Worm (Caenorhabditis elegans) whole organism, midembryonic: ENCODE data around the gene Y66D12A.7.

Source experiments
- T22C8.4 ChIP-seq: fragments of 200-800 bp; sonication (Bioruptor generic); IDR thresholded peaks from 2 replicates; pipeline ENCODE4 v1.3.6; 2022; ENCODE audit warnings: missing genetic modification characterization, missing compliant biosample characterization
- cog-1 ChIP-seq: sonication (generic microtip); optimal IDR thresholded peaks from 2 replicates; lab custom pipeline; 2016; ENCODE audit warnings: missing genetic modification characterization, missing compliant biosample characterization
- flt-1 ChIP-seq: fragments of 200-800 bp; sonication (Bioruptor generic); IDR thresholded peaks from 2 replicates; pipeline ENCODE4 v1.3.6; 2022; ENCODE audit warnings: missing genetic modification characterization, missing compliant biosample characterization
- klf-2 ChIP-seq: fragments of 200-800 bp; sonication (Bioruptor generic); conservative IDR thresholded peaks from 2 replicates; pipeline ENCODE4 v1.3.6; 2022; ENCODE audit warnings: missing genetic modification reagents, missing genetic modification characterization, missing compliant biosample characterization
- med-1 ChIP-seq: sonication (generic microtip); optimal IDR thresholded peaks from 2 replicates; lab custom pipeline; 2017; ENCODE audit warnings: missing genetic modification characterization, mild to moderate bottlenecking, missing compliant biosample characterization, antibody characterized with exemption, missing genetic modification reagents; ENCODE audit not compliant: insufficient read depth
- ref-1 ChIP-seq: fragments of 200-800 bp; sonication (Bioruptor generic); conservative IDR thresholded peaks from 2 replicates; pipeline ENCODE4 v1.3.6; 2022; ENCODE audit warnings: missing genetic modification reagents, missing genetic modification characterization, missing compliant biosample characterization
- tab-1 ChIP-seq: fragments of 200-800 bp; sonication (Bioruptor generic); IDR thresholded peaks from 2 replicates; pipeline ENCODE4 v1.3.6; 2022; ENCODE audit warnings: missing genetic modification characterization, missing compliant biosample characterization
- ztf-23 ChIP-seq: fragments of 200-800 bp; sonication (Bioruptor generic); IDR thresholded peaks from 2 replicates; pipeline ENCODE4 v1.3.6; 2022; ENCODE audit warnings: missing genetic modification reagents, missing genetic modification characterization, missing compliant biosample characterization
- ztf-29 ChIP-seq: fragments of 200-800 bp; sonication (Bioruptor generic); IDR thresholded peaks from 2 replicates; pipeline ENCODE4 v1.3.6; 2022; ENCODE audit warnings: missing genetic modification reagents, missing genetic modification characterization, missing compliant biosample characterization

Y66D12A.7 gene

ce11 chrIII:11609568-11609967, 29.3 kb upstream of the Y66D12A.7 start, which contains the start of gene Y66D12A.30:
Gene Y66D12A.30, plus strand, starts transcription at chrIII:11609868.
- no peak for TF ChIP-seq ztf-29 (GFP tag; lab: Robert Waterston, UW)
- no peak for TF ChIP-seq cog-1
- TF ChIP-seq med-1: no peak
- no peak for TF ChIP-seq tab-1 (GFP tag; lab: Robert Waterston, UW)
- no peak for TF ChIP-seq ztf-23 (GFP tag; lab: Robert Waterston, UW)
- TF ChIP-seq flt-1 (GFP tag; lab: Robert Waterston, UW): no peak
- no peak for TF ChIP-seq T22C8.4 (GFP tag; lab: Robert Waterston, UW)
- TF ChIP-seq klf-2 (GFP tag; lab: Robert Waterston, UW): no peak
- TF ChIP-seq ref-1 (GFP tag; lab: Robert Waterston, UW): no peak

ce11 chrIII:11607870-11608269, 27.6 kb upstream of the Y66D12A.7 start, which contains the start of gene Y66D12A.1:
Gene Y66D12A.1, plus strand, starts transcription at chrIII:11608170.
- TF ChIP-seq ztf-23 (GFP tag; lab: Robert Waterston, UW) (no peak), T22C8.4 (GFP tag; lab: Robert Waterston, UW) (no peak), klf-2 (GFP tag; lab: Robert Waterston, UW) (no peak), ztf-29 (GFP tag; lab: Robert Waterston, UW) (no peak), med-1 (no peak), cog-1 (no peak)

- no peak for TF ChIP-seq ztf-29 (GFP tag; lab: Robert Waterston, UW)
- peak; percentile 77 for TF ChIP-seq T22C8.4 (GFP tag; lab: Robert Waterston, UW)
- no peak for TF ChIP-seq flt-1 (GFP tag; lab: Robert Waterston, UW)
Observed at ce11 chrIII:11592096-11592495, 11.8 kb upstream of the Y66D12A.7 start.

ce11 chrIII:11590255-11590654, 10.0 kb upstream of the Y66D12A.7 start:
- TF ChIP-seq ztf-23 (GFP tag; lab: Robert Waterston, UW) (no peak), cog-1 (no peak), flt-1 (GFP tag; lab: Robert Waterston, UW) (no peak), ref-1 (GFP tag; lab: Robert Waterston, UW) (no peak), ztf-29 (GFP tag; lab: Robert Waterston, UW) (no peak), med-1 (no peak), tab-1 (GFP tag; lab: Robert Waterston, UW) (no peak), T22C8.4 (GFP tag; lab: Robert Waterston, UW) (no peak), klf-2 (GFP tag; lab: Robert Waterston, UW) (no peak)

- TF ChIP-seq ztf-23 (GFP tag; lab: Robert Waterston, UW) (no peak), ztf-29 (GFP tag; lab: Robert Waterston, UW) (no peak), med-1 (no peak), flt-1 (GFP tag; lab: Robert Waterston, UW) (no peak), klf-2 (GFP tag; lab: Robert Waterston, UW) (no peak), T22C8.4 (GFP tag; lab: Robert Waterston, UW) (no peak), cog-1 (no peak), tab-1 (GFP tag; lab: Robert Waterston, UW) (no peak), ref-1 (GFP tag; lab: Robert Waterston, UW) (no peak)
Observed at ce11 chrIII:11589311-11589710, 9.0 kb upstream of the Y66D12A.7 start.

- TF ChIP-seq ztf-29 (GFP tag; lab: Robert Waterston, UW) (no peak), flt-1 (GFP tag; lab: Robert Waterston, UW) (no peak), klf-2 (GFP tag; lab: Robert Waterston, UW) (no peak), ztf-23 (GFP tag; lab: Robert Waterston, UW) (no peak)
Observed at ce11 chrIII:11588911-11589310, 8.6 kb upstream of the Y66D12A.7 start, which contains the start of gene Y66D12A.3. Gene Y66D12A.3, plus strand, starts transcription at chrIII:11589211.

ce11 chrIII:11582569-11582968, 2.3 kb upstream of the Y66D12A.7 start:
- TF ChIP-seq flt-1 (GFP tag; lab: Robert Waterston, UW) (no peak), med-1 (no peak), T22C8.4 (GFP tag; lab: Robert Waterston, UW) (no peak)

- TF ChIP-seq ztf-23 (GFP tag; lab: Robert Waterston, UW) (no peak), flt-1 (GFP tag; lab: Robert Waterston, UW) (no peak), tab-1 (GFP tag; lab: Robert Waterston, UW) (no peak), med-1 (no peak), T22C8.4 (GFP tag; lab: Robert Waterston, UW) (no peak), ztf-29 (GFP tag; lab: Robert Waterston, UW) (no peak), klf-2 (GFP tag; lab: Robert Waterston, UW) (no peak), ref-1 (GFP tag; lab: Robert Waterston, UW) (no peak), cog-1 (no peak)
Observed at ce11 chrIII:11581372-11581771, 1.1 kb upstream of the Y66D12A.7 start, which contains the start of the genes Y66D12A.6 and ceh-92. Gene Y66D12A.6, minus strand, starts transcription at chrIII:11581402. Gene ceh-92, plus strand, starts transcription at chrIII:11581600.

- no peak for TF ChIP-seq T22C8.4 (GFP tag; lab: Robert Waterston, UW)
- no peak for TF ChIP-seq med-1
- no peak for TF ChIP-seq klf-2 (GFP tag; lab: Robert Waterston, UW)
- TF ChIP-seq ref-1 (GFP tag; lab: Robert Waterston, UW): no peak
- TF ChIP-seq flt-1 (GFP tag; lab: Robert Waterston, UW): no peak
- TF ChIP-seq tab-1 (GFP tag; lab: Robert Waterston, UW): no peak
Observed at ce11 chrIII:11579380-11579779, 898 bp downstream of the Y66D12A.7 start.

- TF ChIP-seq ztf-29 (GFP tag; lab: Robert Waterston, UW) (no peak), ztf-23 (GFP tag; lab: Robert Waterston, UW) (no peak), klf-2 (GFP tag; lab: Robert Waterston, UW) (no peak), tab-1 (GFP tag; lab: Robert Waterston, UW) (no peak), flt-1 (GFP tag; lab: Robert Waterston, UW) (no peak), cog-1 (no peak), T22C8.4 (GFP tag; lab: Robert Waterston, UW) (no peak), ref-1 (GFP tag; lab: Robert Waterston, UW) (no peak), med-1 (no peak)
Observed at ce11 chrIII:11573921-11574320, 6.4 kb downstream of the Y66D12A.7 start, which contains the start of gene Y66D12A.8. Gene Y66D12A.8, plus strand, starts transcription at chrIII:11574221.
